Worm (Caenorhabditis elegans): ENCODE measurements around the gene rpn-12.

DNA sequence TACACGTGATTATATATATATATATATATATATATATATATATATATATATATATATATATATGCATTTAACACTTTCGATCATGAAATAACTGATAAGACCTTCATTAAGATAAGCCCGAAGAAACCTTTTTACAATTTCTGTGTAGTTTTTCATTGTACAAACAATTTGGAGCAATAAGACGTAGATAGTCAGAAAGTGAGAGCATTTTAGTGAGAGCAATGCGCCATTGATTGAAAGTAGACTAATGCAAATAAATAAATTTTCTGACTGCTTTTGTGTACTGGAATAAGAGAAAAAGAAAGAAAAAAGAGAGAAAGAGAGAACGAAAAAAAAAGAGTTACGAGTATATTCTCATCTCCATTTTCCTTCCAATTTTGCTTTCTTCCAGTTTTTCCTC, 48.3 kb upstream of the rpn-12 start:
- TF ChIP-seq sdz-38 (tag; optimal IDR thresholded peaks at IDR 0.05): no peak
- no peak for TF ChIP-seq F57C9.4 (tag; optimal IDR thresholded peaks at IDR 0.05)
- no peak for TF ChIP-seq ceh-27 (GFP tag; optimal IDR thresholded peaks at IDR 0.05)
- TF ChIP-seq ztf-6 (GFP tag; IDR thresholded peaks at IDR 0.05): no peak
- TF ChIP-seq F10E7.11 (tag; optimal IDR thresholded peaks at IDR 0.05): no peak
- TF ChIP-seq efl-1 (GFP tag; optimal IDR thresholded peaks at IDR 0.05): no peak

Measured in whole organism, young adult.